Fruit fly (Drosophila melanogaster) whole organism, embryonic: ENCODE results near the gene CG9114.
A peak's percentile ranks its signal among the peaks of the same experiment; 100 is the strongest.

Experiments used
- CG10267 ChIP-seq: fragments of 200-800 bp; sonication (Bioruptor generic); optimal IDR thresholded peaks from 2 replicates; lab custom pipeline; 2018; ENCODE audit warnings: missing biosample characterization, mild to moderate bottlenecking, missing genetic modification characterization, moderate library complexity
- CG10462 ChIP-seq: fragments of 200-800 bp; sonication (Bioruptor generic); optimal IDR thresholded peaks from 2 replicates; lab custom pipeline; 2016; ENCODE audit warnings: missing biosample characterization, missing genetic modification characterization
- CG11696 ChIP-seq: fragments of 200-800 bp; sonication (Bioruptor generic); IDR thresholded peaks from 2 replicates; pipeline ENCODE4 v1.3.6; 2022; ENCODE audit warnings: missing biosample characterization, missing genetic modification characterization
- CG11723 ChIP-seq: fragments of 200-800 bp; sonication (Bioruptor generic); optimal IDR thresholded peaks from 2 replicates; lab custom pipeline; 2017; ENCODE audit warnings: missing biosample characterization, mild to moderate bottlenecking, missing genetic modification characterization
- CG12104 ChIP-seq: fragments of 200-800 bp; sonication (Bioruptor generic); optimal IDR thresholded peaks from 3 replicates; lab custom pipeline; 2016; ENCODE audit warnings: missing biosample characterization, missing genetic modification characterization
- CG12299 ChIP-seq: fragments of 200-800 bp; sonication (Bioruptor generic); optimal IDR thresholded peaks from 2 replicates; lab custom pipeline; 2018; ENCODE audit warnings: missing biosample characterization, mild to moderate bottlenecking, missing genetic modification characterization
- CG14710 ChIP-seq: fragments of 200-800 bp; sonication (Bioruptor generic); optimal IDR thresholded peaks from 3 replicates; lab custom pipeline; 2019; ENCODE audit warnings: missing biosample characterization, mild to moderate bottlenecking, missing genetic modification characterization, moderate library complexity
- CG14965 ChIP-seq: fragments of 200-800 bp; sonication (Bioruptor generic); optimal IDR thresholded peaks from 2 replicates; lab custom pipeline; 2016; ENCODE audit warnings: missing biosample characterization, missing genetic modification characterization, borderline replicate concordance
- CG16813 ChIP-seq: fragments of 200-800 bp; sonication (Bioruptor generic); IDR thresholded peaks from 3 replicates; pipeline ENCODE4 v1.3.6; 2022; ENCODE audit warnings: missing biosample characterization, missing genetic modification characterization; ENCODE audit not compliant: partially characterized antibody
- CG18011 ChIP-seq: fragments of 200-800 bp; sonication (Bioruptor generic); optimal IDR thresholded peaks from 2 replicates; lab custom pipeline; 2017; ENCODE audit warnings: missing biosample characterization, missing genetic modification characterization, mild to moderate bottlenecking, moderate library complexity, missing genotype
- CG2199 ChIP-seq: fragments of 200-800 bp; sonication (Bioruptor generic); IDR thresholded peaks from 3 replicates; pipeline ENCODE4 v1.3.6; 2022; ENCODE audit warnings: missing biosample characterization, missing genetic modification characterization
- CG2202 ChIP-seq: fragments of 200-800 bp; sonication (Bioruptor generic); optimal IDR thresholded peaks from 2 replicates; lab custom pipeline; 2018; ENCODE audit warnings: missing biosample characterization, mild to moderate bottlenecking, missing genetic modification characterization
- CG2712 ChIP-seq: fragments of 200-800 bp; optimal IDR thresholded peaks from 3 replicates; lab custom pipeline; 2019; ENCODE audit warnings: missing biosample characterization, mild to moderate bottlenecking, missing genetic modification characterization, moderate library complexity
- CG3407 ChIP-seq: fragments of 200-800 bp; sonication (Bioruptor generic); optimal IDR thresholded peaks from 2 replicates; lab custom pipeline; 2018; ENCODE audit warnings: missing biosample characterization, mild to moderate bottlenecking, missing genetic modification characterization
- CG4854 ChIP-seq: fragments of 200-800 bp; sonication (Bioruptor generic); optimal IDR thresholded peaks from 2 replicates; lab custom pipeline; 2016; ENCODE audit warnings: missing biosample characterization, missing genetic modification characterization, inconsistent platforms
- CG6272 ChIP-seq: fragments of 200-800 bp; sonication (Bioruptor generic); IDR thresholded peaks from 2 replicates; pipeline ENCODE4 v1.3.6; 2022; ENCODE audit warnings: missing biosample characterization, missing genetic modification characterization
- CG6689 ChIP-seq: fragments of 200-800 bp; sonication (Bioruptor generic); IDR thresholded peaks from 2 replicates; pipeline ENCODE4 v1.3.6; 2022; ENCODE audit warnings: missing biosample characterization, missing genetic modification characterization
- CG6791 ChIP-seq: fragments of 200-800 bp; sonication (Bioruptor generic); IDR thresholded peaks from 3 replicates; pipeline ENCODE4 v1.3.6; 2022; ENCODE audit warnings: missing biosample characterization, missing genetic modification characterization; ENCODE audit not compliant: partially characterized antibody
- CG8290 ChIP-seq, 3 experiments: fragments of 200-800 bp; sonication (Bioruptor generic); optimal IDR thresholded peaks; 2 replicates each; lab custom pipeline; 2016 to 2019; ENCODE audit warnings: missing biosample characterization in 3 of 3, missing genetic modification characterization in 3 of 3, mild to moderate bottlenecking in 2 of 3, moderate library complexity in 1 of 3
- CG8359 ChIP-seq: fragments of 200-800 bp; sonication (Bioruptor generic); optimal IDR thresholded peaks from 2 replicates; lab custom pipeline; 2017; ENCODE audit warnings: missing biosample characterization, mild to moderate bottlenecking, missing genetic modification characterization, borderline replicate concordance
- Chrac-16 ChIP-seq: fragments of 200-800 bp; sonication (Bioruptor generic); optimal IDR thresholded peaks from 3 replicates; lab custom pipeline; 2016; ENCODE audit warnings: missing biosample characterization, missing genetic modification characterization
- D19B ChIP-seq: fragments of 200-800 bp; sonication (Bioruptor generic); optimal IDR thresholded peaks from 2 replicates; lab custom pipeline; 2017; ENCODE audit warnings: missing biosample characterization, mild to moderate bottlenecking, missing genetic modification characterization
- Dek ChIP-seq: fragments of 200-800 bp; sonication (Bioruptor generic); optimal IDR thresholded peaks from 3 replicates; lab custom pipeline; 2019; ENCODE audit warnings: missing biosample characterization, mild to moderate bottlenecking, missing genetic modification characterization, moderate library complexity
- Dfd ChIP-seq, 2 experiments: fragments of >200 bp; optimal IDR thresholded peaks; 2 replicates each; lab custom pipeline; 2017; ENCODE audit warnings: missing biosample characterization in 2 of 2, missing genetic modification characterization in 2 of 2
- Dll ChIP-seq: fragments of 200-800 bp; sonication (Bioruptor generic); IDR thresholded peaks from 4 replicates; pipeline ENCODE4 v1.3.6; 2022; ENCODE audit warnings: missing biosample characterization, missing genetic modification characterization; ENCODE audit not compliant: partially characterized antibody
- Fer1 ChIP-seq: fragments of 200-800 bp; sonication (Bioruptor generic); optimal IDR thresholded peaks from 2 replicates; lab custom pipeline; 2017; ENCODE audit warnings: missing biosample characterization, mild to moderate bottlenecking, missing genetic modification characterization
- Hand ChIP-seq: fragments of 200-800 bp; sonication (Bioruptor generic); optimal IDR thresholded peaks from 2 replicates; lab custom pipeline; 2017; ENCODE audit warnings: mild to moderate bottlenecking, missing biosample characterization, missing genetic modification reagents, missing genetic modification characterization
- Sox102F ChIP-seq: fragments of 200-800 bp; sonication (Bioruptor generic); optimal IDR thresholded peaks from 2 replicates; lab custom pipeline; 2018; ENCODE audit warnings: missing biosample characterization, mild to moderate bottlenecking, missing genetic modification characterization, moderate library complexity
- Spps ChIP-seq: fragments of 200-800 bp; sonication (Bioruptor generic); optimal IDR thresholded peaks from 2 replicates; lab custom pipeline; 2018; ENCODE audit warnings: missing biosample characterization, mild to moderate bottlenecking, missing genetic modification characterization
- btn ChIP-seq: fragments of 200-800 bp; sonication (Bioruptor generic); optimal IDR thresholded peaks from 2 replicates; lab custom pipeline; 2016; ENCODE audit warnings: missing biosample characterization, missing genetic modification characterization
- chinmo ChIP-seq: fragments of 200-800 bp; sonication (Bioruptor generic); IDR thresholded peaks from 4 replicates; pipeline ENCODE4 v1.3.6; 2022; ENCODE audit warnings: missing biosample characterization, missing genetic modification characterization; ENCODE audit not compliant: partially characterized antibody
- chm ChIP-seq: fragments of 200-800 bp; sonication (Bioruptor generic); IDR thresholded peaks from 2 replicates; pipeline ENCODE4 v1.3.6; 2022; ENCODE audit warnings: missing biosample characterization, missing genetic modification characterization
- crc ChIP-seq: fragments of 200-800 bp; sonication (Bioruptor generic); optimal IDR thresholded peaks from 2 replicates; lab custom pipeline; 2016; ENCODE audit warnings: missing biosample characterization, missing genetic modification characterization
- fd102C ChIP-seq: fragments of 200-800 bp; sonication (Bioruptor generic); optimal IDR thresholded peaks from 2 replicates; lab custom pipeline; 2018; ENCODE audit warnings: missing biosample characterization, mild to moderate bottlenecking, missing genetic modification characterization, moderate library complexity
- fru ChIP-seq: fragments of >200 bp; optimal IDR thresholded peaks from 2 replicates; lab custom pipeline; 2017
- gfzf ChIP-seq: fragments of 200-800 bp; sonication (Bioruptor generic); optimal IDR thresholded peaks from 2 replicates; lab custom pipeline; 2016; ENCODE audit warnings: missing biosample characterization, mild to moderate bottlenecking, missing genetic modification characterization, moderate library complexity
- gro ChIP-seq: fragments of 200-800 bp; sonication (Bioruptor generic); optimal IDR thresholded peaks from 2 replicates; lab custom pipeline; 2016; ENCODE audit warnings: missing biosample characterization, missing genetic modification characterization
- gt ChIP-seq: fragments of 200-800 bp; sonication (Bioruptor generic); IDR thresholded peaks from 2 replicates; pipeline ENCODE4 v1.3.6; 2022; ENCODE audit warnings: missing biosample characterization, missing genetic modification characterization
- hth ChIP-seq: fragments of >200 bp; optimal IDR thresholded peaks from 2 replicates; lab custom pipeline; 2017; ENCODE audit warnings: inconsistent platforms
- insv ChIP-seq, 2 experiments: fragments of 200-800 bp; sonication (Bioruptor generic); optimal IDR thresholded peaks; 3 replicates each; lab custom pipeline; 2016 to 2018; ENCODE audit warnings: missing biosample characterization in 2 of 2, missing genetic modification characterization in 2 of 2
- jing ChIP-seq: fragments of 200-800 bp; sonication (Bioruptor generic); optimal IDR thresholded peaks from 2 replicates; lab custom pipeline; 2018; ENCODE audit warnings: missing biosample characterization, mild to moderate bottlenecking, missing genetic modification characterization
- luna ChIP-seq: fragments of 200-800 bp; sonication (Bioruptor generic); optimal IDR thresholded peaks from 2 replicates; lab custom pipeline; 2016; ENCODE audit warnings: missing biosample characterization, missing genetic modification characterization
- onecut ChIP-seq: fragments of 200-800 bp; sonication (Bioruptor generic); IDR thresholded peaks from 2 replicates; pipeline ENCODE4 v1.3.6; 2022; ENCODE audit warnings: missing biosample characterization, missing genetic modification characterization
- prd ChIP-seq, 3 experiments: fragments of >200 bp in 2 of 3; fragments of 200-800 bp in 1 of 3; sonication (Bioruptor generic) in 1 of 3; optimal IDR thresholded peaks in 2 of 3; IDR thresholded peaks in 1 of 3; 2 replicates in 2 of 3; 3 replicates in 1 of 3; pipeline versions ENCODE4 v1.3.6 to Lab custom; 2017 to 2022; ENCODE audit warnings: missing biosample characterization in 1 of 3, missing genetic modification characterization in 1 of 3
- ssp ChIP-seq: fragments of 200-800 bp; sonication (Bioruptor generic); IDR thresholded peaks from 2 replicates; pipeline ENCODE4 v1.3.6; 2022; ENCODE audit warnings: missing biosample characterization, missing genetic modification characterization
- tgo ChIP-seq: fragments of 200-800 bp; sonication (Bioruptor generic); IDR thresholded peaks from 3 replicates; pipeline ENCODE4 v1.3.6; 2022; ENCODE audit warnings: missing biosample characterization, missing genetic modification characterization
- tin ChIP-seq: fragments of 200-800 bp; sonication (Bioruptor generic); optimal IDR thresholded peaks from 3 replicates; lab custom pipeline; 2016; ENCODE audit warnings: missing biosample characterization, missing genetic modification characterization
- yki ChIP-seq: fragments of >200 bp; optimal IDR thresholded peaks from 3 replicates; lab custom pipeline; 2018

The CG9114 gene

DNA sequence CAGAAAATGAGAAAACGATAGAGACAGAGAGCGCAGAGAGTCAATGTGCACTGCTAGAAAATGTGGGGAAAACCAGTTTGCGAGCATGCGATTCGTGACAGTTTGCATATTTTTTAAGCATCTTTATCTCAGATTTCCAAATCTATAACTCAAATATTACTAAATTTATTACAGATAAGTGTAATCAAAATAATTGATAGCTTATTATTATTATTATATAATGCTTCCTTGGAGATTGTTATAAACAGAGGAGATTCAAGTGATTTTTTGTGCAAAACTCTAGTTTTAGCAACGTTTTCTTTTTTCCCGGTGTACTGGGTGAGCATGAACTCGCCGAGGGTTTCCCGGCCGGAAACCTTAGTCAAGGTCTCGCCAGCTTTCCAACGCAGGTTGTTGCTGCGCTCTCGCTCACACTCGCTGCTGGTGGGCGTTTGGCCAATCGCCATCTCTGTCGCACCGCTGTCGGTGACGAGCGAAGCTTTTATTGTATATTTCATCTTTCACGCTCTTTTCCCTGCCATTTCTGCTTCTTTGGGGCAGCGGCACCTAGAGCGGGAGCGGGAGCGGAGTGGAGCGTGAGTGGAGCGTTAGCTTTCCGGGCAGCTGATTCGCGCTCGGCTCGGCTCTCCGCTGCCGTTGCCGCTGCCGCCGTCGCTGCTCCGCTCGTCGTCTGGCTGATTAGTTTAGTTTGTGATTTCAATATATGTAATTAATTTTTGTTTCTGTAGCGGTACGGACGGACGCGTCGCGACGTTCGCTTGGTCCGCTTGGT is 34.5 kb downstream of the CG9114 start (continued):
- TF ChIP-seq gfzf (GFP tag; lab: Kevin White, UChicago) (no peak), ssp (GFP tag; lab: Robert Waterston, UW) (peak; percentile 92), CG6791 (no peak), tin (peak; percentile 95), CG16813 (GFP tag; lab: Robert Waterston, UW) (no peak), CG12299 (tag; lab: Kevin White, UChicago) (peak; percentile 94), tgo (peak; percentile 98), Sox102F (GFP tag; lab: Kevin White, UChicago) (peak; percentile 98), hth (lab: Kevin White, UChicago) (no peak), Dll (GFP tag; lab: Robert Waterston, UW) (no peak), CG11696 (peak; percentile 81), luna (GFP tag; lab: Kevin White, UChicago) (peak; percentile 16), CG2199 (GFP tag; lab: Robert Waterston, UW) (peak; percentile 89), CG10267 (peak; percentile 91), CG6272 (GFP tag; lab: Robert Waterston, UW) (peak; percentile 95), CG6689 (GFP tag; lab: Robert Waterston, UW) (peak; percentile 98), CG11723 (GFP tag; lab: Kevin White, UChicago) (peak; percentile 97), CG18011 (GFP tag; lab: Kevin White, UChicago) (peak; percentile 86), fru (lab: Kevin White, UChicago) (no peak), yki (lab: Kevin White, UChicago) (peak; percentile 11), Spps (peak; percentile 89), onecut (GFP tag; lab: Robert Waterston, UW) (peak; percentile 90), crc (GFP tag; lab: Kevin White, UChicago) (peak; percentile 57), Dek (tag; lab: Kevin White, UChicago) (peak; percentile 98), CG2712 (tag; lab: Kevin White, UChicago) (peak; percentile 97), CG3407 (GFP tag; lab: Kevin White, UChicago) (peak; percentile 95), chinmo (peak; percentile 77; the same call in 1 of the 4 replicates), CG12104 (peak; percentile 97), CG4854 (GFP tag; lab: Kevin White, UChicago) (peak; percentile 81), jing (peak; percentile 95), Hand (peak; percentile 97), gt (peak; percentile 92), Chrac-16 (GFP tag; lab: Kevin White, UChicago) (peak; percentile 93), CG14710 (tag; lab: Kevin White, UChicago) (peak; percentile 95), CG10462 (GFP tag; lab: Kevin White, UChicago) (peak; percentile 93), prd (optimal IDR thresholded peaks at IDR 0.05; lab: Kevin White, UChicago) (no peak), prd (GFP tag; IDR thresholded peaks at IDR 0.05; lab: Robert Waterston, UW) (peak; percentile 97), insv (GFP tag; optimal IDR thresholded peaks at IDR 0.05; lab: Kevin White, UChicago) (peak in 1 of 2 experiments; percentile 76), D19B (GFP tag; lab: Kevin White, UChicago) (peak; percentile 95), CG14965 (GFP tag; lab: Kevin White, UChicago) (no peak), CG8359 (GFP tag; lab: Kevin White, UChicago) (peak; percentile 91), gro (peak; percentile 12), fd102C (GFP tag; lab: Kevin White, UChicago) (no peak), CG2202 (peak; percentile 83), Dfd (GFP tag; optimal IDR thresholded peaks at IDR 0.05; lab: Kevin White, UChicago) (peak in 1 of 2 experiments; percentile 43), chm (GFP tag; lab: Robert Waterston, UW) (peak; percentile 87; the same call in 1 of the 2 replicates), btn (no peak), CG8290 (GFP tag; optimal IDR thresholded peaks at IDR 0.05; lab: Kevin White, UChicago) (peak; percentile 82), CG8290 (tag; optimal IDR thresholded peaks at IDR 0.05; lab: Kevin White, UChicago) (peak; percentile 47 to 60), Fer1 (GFP tag; lab: Kevin White, UChicago) (peak; percentile 99)
